Fruit fly (Drosophila melanogaster) Kc167 (cell line): ENCODE measurements around the gene CCAP-R.

Experiments
- Myc ChIP-seq: fragments of >200 bp; optimal IDR thresholded peaks from 2 replicates; lab custom pipeline; 2017; ENCODE audit warnings: missing external identifiers
- insv ChIP-seq: fragments of >200 bp; optimal IDR thresholded peaks from 3 replicates; lab custom pipeline; 2018; ENCODE audit warnings: missing external identifiers
- psq ChIP-seq: fragments of >200 bp; optimal IDR thresholded peaks from 2 replicates; lab custom pipeline; 2017; ENCODE audit warnings: missing external identifiers

- no peak for TF ChIP-seq insv (lab: Kevin White, UChicago)
- TF ChIP-seq psq (lab: Kevin White, UChicago), result no peak
- no peak for TF ChIP-seq Myc (lab: Kevin White, UChicago)
These were observed 46.7 kb upstream of the CCAP-R start for dm6 chr3R:26002570-26003332.
